Worm (Caenorhabditis elegans): ENCODE measurements around the gene mrps-22.

Gene mrps-22

DNA sequence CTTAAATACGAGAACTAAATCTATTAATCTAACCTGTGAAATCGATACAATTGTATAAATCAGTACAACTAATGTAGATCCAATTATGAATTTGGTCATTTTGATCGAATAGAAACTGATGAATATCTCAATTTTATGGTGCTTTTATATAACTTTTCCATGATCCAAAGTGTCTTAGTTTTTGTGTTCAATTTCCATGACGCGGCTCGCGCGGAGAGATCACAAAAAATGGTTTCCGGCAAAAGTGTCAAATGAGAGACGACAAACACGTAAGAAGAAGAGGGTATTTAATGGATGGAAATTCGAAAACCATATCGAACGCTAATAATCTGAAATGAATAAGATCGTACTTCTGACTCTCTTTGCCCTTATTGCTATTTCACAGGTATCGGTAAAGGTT, 17.8 kb upstream of the mrps-22 start, which contains the start of the genes C06A1.6 and C06A1.7:
C06A1.6 (minus strand) TSS at position 101 of the 400 bp plus-strand sequence.
C06A1.7 (plus strand) TSS at position 314 of the 400 bp plus-strand sequence.
- TF ChIP-seq unc-62 (GFP tag; optimal IDR thresholded peaks at IDR 0.05), result no peak

DNA sequence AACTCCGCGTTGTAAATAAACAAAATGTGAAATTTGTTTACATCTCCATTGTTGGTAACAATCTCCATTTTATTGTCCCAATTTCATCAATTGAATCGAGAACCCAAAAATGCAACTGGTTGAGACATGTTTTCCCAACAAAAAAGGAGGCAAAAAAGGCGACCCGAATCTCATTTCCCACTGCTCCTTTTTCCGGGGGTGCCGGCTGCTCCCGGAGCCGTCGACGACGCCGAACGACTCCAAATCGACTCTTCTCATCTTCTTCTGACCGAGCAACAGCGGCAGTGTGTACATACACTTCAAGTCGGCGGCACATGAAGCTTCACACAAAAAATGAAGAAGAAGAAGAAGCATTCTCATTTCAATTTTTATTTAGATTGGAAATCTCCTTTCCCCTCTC, 16.0 kb upstream of the mrps-22 start:
- no peak for TF ChIP-seq unc-62 (GFP tag; optimal IDR thresholded peaks at IDR 0.05)

DNA sequence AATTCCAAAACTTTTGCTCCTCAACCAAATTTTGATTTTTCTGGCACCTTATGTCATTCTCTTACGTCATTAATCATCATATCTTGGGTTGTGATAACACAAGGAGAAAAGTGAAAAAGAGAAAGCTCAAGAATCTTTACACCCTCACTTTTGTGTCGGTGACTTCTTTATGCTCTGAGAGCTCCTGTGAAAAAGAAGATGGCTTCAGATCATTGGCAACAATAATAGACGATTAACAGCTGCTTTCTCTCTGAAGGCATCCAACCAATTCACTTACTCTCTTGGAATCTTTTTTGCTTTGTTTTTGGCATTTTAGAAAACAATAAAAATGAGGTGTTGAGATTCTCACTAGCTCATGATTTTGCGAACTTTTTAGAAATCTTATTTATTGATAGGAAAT, 12.9 kb upstream of the mrps-22 start:
- no peak for TF ChIP-seq unc-62 (GFP tag; optimal IDR thresholded peaks at IDR 0.05)

DNA sequence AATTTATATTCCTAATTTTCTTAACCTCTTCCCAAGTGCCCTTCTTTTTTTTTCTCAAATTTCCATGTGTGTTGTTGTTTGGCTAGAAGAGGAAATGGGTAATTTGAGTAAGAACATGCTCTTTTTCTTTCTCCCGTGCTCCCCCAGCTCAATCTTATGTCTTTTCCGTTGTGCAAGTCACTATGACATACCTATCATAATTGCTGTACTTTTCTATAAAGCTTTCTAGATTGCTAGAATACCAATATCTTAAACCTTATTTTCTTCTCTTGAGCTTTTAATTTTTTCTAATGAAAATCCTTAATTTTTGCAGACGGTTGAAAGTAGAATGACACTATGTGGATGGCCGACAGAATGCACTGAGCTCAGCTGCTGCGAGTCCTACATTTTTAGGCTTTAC, 12.1 kb upstream of the mrps-22 start, which contains the start of gene txt-13:
txt-13 (plus strand) TSS at position 301 of the 400 bp plus-strand sequence.
- no peak for TF ChIP-seq unc-62 (GFP tag; optimal IDR thresholded peaks at IDR 0.05)

DNA sequence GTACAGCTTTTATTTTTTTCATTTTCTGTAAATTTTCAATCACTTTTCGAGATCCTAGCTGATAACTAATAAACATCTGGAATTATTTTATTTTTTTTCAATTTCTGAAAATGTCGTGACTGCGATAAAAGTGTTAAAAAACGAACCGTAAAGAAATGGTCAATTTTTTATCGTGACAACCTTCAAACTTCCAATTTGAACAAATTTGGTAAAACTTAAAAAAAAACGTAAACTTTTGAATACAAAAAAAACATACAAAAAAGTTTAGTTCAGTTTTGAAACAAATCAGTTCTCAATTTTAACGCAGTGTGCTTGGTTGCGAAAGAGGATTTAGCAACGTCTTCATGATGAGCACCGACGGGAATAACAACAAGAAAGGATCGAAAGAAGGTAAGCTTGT, 10.5 kb upstream of the mrps-22 start, which contains the start of gene C06A1.3:
C06A1.3 (plus strand) TSS at position 301 of the 400 bp plus-strand sequence.
- no peak for TF ChIP-seq unc-62 (GFP tag; optimal IDR thresholded peaks at IDR 0.05)

DNA sequence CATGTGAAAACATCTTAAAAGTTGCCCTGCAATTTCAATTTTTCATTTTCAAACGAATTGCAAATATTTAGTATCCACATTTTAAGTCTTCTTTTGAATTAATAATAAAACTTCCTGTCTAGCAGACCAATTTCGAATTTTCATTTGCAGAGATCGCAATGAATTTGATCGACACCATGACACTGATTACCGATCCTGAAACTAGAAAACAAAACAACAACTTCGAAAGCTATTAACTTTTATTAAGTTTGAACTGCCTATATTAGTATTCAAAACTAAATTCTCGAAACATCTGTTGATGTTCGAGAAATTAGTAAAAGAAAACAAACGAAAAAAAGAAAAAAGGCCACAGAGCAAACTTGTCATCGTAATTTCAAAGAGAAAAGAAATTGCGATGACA, 8.2 kb upstream of the mrps-22 start:
- TF ChIP-seq unc-62 (GFP tag; optimal IDR thresholded peaks at IDR 0.05), result no peak

DNA sequence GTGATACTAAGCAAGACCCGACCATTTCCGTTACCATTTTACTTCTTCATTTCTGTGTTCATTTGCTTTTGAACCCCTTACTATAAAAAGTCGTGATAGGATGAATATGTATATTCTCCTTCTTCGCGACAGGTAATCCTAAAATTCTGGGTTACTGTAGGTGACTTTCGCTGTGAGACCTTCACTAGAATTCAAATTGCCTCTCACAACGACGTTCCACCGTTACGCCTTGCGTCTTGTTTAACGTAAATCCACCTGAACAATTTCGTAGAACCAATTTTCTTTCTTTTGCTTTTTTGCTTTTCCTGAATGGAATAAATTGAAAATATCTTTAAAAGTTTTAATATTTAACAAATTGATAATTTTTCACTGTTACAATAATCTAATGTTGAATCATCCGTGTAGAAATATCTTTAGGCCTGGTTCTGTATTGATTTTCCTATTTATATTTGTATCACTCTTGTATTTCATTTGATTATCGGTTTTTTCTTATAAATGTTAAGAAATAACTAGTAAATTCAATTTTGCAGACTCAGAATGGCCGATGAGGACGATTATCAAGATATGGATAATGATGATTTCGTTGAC, 3.5 kb upstream of the mrps-22 start, which contains the start of gene rpb-6:
rpb-6 (plus strand) TSS at position 538 of the 588 bp plus-strand sequence.
- no peak for TF ChIP-seq unc-62 (GFP tag; optimal IDR thresholded peaks at IDR 0.05)

DNA sequence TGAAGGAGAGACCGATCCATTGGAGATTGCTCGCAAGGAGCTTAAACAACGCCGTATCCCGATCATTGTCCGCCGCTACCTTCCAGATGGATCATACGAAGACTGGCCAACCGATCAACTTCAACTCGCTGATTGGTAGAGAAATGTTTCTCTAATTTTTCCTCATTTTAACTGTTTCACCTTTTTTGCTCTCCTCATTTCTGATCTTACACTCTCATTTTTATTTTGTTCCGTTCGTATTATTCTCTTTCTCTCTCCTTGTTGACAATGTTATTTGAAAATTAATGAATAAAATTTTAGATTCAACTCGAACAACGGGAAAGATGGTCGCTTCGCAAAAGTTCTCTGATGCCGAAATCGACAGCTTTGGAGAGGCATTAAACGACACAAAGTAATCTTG, 2.8 kb upstream of the mrps-22 start, which contains the start of gene dohh-1:
dohh-1 (plus strand) TSS at position 301 of the 400 bp plus-strand sequence.
- TF ChIP-seq unc-62 (GFP tag; optimal IDR thresholded peaks at IDR 0.05), result no peak

DNA sequence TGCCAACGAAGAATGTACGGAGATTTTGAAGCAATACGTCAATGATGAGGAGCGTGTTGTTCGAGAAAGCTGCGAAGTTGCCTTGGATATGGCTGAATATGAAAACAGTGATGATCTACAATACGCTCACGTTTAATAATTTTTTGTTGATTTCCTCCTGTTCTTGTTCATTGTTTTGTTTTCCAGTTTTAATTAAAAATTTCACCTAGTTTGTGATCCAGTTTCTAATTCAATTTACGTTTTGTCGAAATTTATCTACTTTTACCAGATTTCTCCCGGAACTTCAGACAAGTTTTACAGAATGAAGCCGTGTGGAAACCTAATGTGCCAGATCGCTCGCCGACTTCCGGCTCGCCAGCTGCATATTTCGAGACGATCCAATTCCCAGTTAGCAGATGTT, 1.6 kb upstream of the mrps-22 start, which contains the start of gene dap-3:
dap-3 (plus strand) TSS at position 301 of the 400 bp plus-strand sequence.
- TF ChIP-seq unc-62 (GFP tag; optimal IDR thresholded peaks at IDR 0.05), result no peak

DNA sequence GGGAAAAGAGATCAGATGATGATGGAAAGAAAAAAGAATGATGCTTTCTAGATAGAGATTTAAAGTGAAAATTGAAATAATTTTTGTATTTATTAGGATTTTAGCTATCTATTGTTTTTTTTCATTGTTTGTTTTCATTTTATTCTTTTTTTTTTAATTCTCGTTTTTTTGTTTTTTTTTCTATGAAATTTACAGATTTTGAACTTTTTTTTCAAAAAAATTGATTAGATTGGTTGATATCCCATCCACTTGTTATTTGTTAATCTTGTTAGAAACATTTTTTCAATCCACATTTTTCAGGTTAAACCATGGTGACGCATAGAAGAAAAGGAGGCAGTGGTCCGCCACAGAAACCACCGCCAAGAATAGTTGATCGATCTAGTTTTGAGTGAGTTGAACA, 1.6 kb downstream of the mrps-22 start, which contains the start of gene algn-9:
algn-9 (plus strand) TSS at position 301 of the 400 bp plus-strand sequence.
- TF ChIP-seq unc-62 (GFP tag; optimal IDR thresholded peaks at IDR 0.05), result no peak

DNA sequence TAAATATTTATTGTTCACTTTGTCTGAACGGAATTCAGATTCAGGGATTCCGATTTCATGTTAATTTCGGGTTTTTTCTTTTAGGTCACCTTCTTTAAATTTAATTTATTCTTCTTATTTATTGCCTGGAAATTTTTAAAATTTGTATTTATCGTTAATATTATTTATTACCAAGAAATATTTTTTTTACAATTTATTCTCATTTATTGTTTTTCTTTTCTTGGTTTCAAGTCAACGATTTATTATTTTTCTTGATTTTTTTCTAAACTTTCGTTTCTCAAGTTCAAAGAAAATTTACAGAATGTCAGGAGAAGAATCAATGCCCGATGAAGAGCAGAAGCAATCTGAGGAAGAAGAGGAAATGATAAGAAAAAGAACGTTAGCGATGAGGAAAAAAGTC, 5.3 kb downstream of the mrps-22 start, which contains the start of gene crn-3:
crn-3 (plus strand) TSS at position 301 of the 400 bp plus-strand sequence.
- no peak for TF ChIP-seq unc-62 (GFP tag; optimal IDR thresholded peaks at IDR 0.05)

DNA sequence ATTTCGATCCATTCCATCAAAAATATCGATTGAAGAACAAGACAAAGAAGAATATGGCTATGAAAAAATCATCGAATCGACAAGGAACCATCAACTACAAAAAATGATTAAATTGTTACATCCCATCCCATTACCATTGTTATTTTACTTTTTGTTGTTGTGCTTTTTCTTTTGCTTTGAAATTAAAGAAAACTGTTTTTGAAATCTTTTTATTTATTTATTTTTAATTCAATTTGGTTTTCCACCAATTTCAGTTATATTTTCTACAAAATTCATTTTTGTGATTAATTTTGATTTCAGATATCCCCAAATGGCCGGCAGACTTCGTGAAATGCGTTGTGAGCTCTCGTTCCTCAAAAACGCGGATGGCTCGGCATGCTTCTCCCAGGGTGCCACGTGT, 10.0 kb downstream of the mrps-22 start, which contains the start of gene crn-5:
crn-5 (plus strand) TSS at position 301 of the 400 bp plus-strand sequence.
- TF ChIP-seq unc-62 (GFP tag; optimal IDR thresholded peaks at IDR 0.05), result no peak

DNA sequence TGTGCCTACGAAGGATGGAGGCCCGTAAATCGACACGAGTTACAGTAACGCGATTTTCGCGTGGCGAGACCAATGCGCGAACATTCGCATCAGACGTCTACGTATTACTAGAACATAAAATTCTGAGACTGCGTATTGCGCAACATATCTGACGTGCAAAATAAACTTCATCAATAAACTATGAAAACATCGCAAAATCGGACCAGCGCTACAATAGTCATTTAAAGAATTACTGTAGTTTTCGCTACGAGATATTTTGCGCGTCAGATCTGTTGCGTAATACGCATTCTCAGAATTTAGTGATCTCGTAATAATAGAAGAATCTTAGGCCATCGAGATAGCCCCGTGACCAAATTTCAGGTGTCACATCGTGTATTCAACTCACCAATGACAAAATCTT, 11.9 kb downstream of the mrps-22 start:
- TF ChIP-seq unc-62 (GFP tag; optimal IDR thresholded peaks at IDR 0.05), result no peak

DNA sequence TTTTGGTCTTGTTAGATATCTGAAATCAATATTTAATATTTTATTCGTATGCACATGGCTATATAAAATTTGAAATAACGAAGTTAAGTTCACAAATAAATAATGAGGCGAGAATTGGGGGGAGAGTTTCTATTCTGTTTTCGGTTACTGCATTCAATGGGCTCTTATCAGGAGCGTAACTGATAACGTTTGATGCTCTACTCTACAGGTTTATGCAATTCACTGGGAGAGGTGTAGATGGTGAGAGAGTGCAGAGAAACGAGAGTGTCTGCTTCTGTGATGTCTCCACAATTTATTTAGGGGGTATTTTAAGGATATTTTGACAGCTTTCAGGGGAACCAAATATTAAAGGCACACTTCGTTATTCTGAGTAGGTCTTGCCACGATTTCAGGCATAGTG, 12.3 kb downstream of the mrps-22 start, which contains the start of gene C14A4.6:
C14A4.6 (minus strand) TSS at position 19 of the 400 bp plus-strand sequence.
- TF ChIP-seq unc-62 (GFP tag; optimal IDR thresholded peaks at IDR 0.05), result no peak

DNA sequence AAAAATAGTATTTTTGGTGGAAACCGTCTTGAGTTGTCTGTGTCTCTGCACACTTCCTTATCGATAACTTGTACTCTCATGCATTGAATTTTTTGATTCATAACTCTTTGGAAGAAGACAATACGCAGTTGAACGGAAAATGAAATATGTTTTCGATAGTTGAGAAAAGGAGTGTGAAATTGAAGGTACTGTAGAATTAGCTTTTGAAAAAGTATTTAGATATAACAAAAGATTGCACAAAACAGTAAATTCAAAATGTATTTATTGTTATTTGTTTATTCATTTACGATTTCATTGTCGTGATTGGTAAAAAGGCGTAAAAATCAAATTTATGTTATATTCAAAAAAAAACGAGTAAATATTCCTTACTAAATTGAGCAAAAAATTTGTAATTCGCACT, 14.0 kb downstream of the mrps-22 start, which contains the start of gene C14A4.7:
C14A4.7 (minus strand) TSS at position 101 of the 400 bp plus-strand sequence.
- TF ChIP-seq unc-62 (GFP tag; optimal IDR thresholded peaks at IDR 0.05), result no peak

DNA sequence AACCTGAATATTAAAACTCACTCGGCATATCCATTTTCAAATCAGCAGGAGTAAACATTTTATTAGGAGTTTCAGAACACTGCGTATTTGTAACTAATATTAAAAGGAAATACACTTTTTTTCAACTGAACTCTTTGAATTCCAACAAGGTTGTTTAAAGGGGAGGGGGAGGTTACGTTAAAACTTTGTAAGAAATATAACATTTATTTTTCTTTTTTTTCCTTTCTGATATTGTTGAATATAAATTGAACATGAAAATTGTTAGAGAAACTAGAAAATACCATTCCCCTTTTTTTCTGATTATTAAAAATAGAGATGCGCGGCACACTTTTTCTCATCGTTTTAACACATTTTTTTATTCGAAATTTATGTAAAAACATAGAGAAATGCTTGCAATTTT, 15.6 kb downstream of the mrps-22 start, which contains the start of gene C14A4.8:
C14A4.8 (minus strand) TSS at position 101 of the 400 bp plus-strand sequence.
- TF ChIP-seq unc-62 (GFP tag; optimal IDR thresholded peaks at IDR 0.05), result no peak

DNA sequence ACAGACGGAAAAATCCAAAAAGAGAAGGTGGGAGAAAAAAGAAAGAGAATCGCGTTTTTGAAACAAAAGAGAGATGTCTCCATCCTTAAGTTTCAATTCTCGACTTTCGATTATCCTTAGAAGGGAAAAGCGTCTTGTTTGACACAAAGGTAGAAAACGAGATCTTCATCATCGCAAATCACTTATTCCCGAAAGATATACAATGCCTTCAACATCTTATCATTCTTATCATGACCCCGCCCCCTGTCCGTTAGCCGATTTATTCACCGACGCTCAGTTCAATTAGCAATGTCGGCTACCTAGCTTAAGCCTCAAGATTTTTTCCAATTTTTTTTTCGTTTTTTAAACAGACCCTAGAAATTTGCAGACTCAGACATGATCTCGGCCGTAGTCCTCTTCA, 16.6 kb downstream of the mrps-22 start, which contains the start of gene C14A4.9:
C14A4.9 (plus strand) TSS at position 368 of the 400 bp plus-strand sequence.
- TF ChIP-seq unc-62 (GFP tag; optimal IDR thresholded peaks at IDR 0.05), result no peak

Data from whole organism, dauer.